Fruit fly (Drosophila melanogaster): ENCODE results near the gene ranshi.
A peak's percentile ranks its signal among the peaks of the same experiment; 100 is the strongest.

ranshi gene

dm6 chr3R:8694110-8694826 lies 35.2 kb downstream of the ranshi start (continued):
- TF ChIP-seq CG3919 (GFP tag; optimal IDR thresholded peaks at IDR 0.05) (peak; percentile 80), vri (GFP tag; optimal IDR thresholded peaks at IDR 0.05) (peak; percentile 56), CG6163 (GFP tag; IDR thresholded peaks at IDR 0.05) (peak; percentile 98), CG6276 (GFP tag; optimal IDR thresholded peaks at IDR 0.05) (peak; percentile 95), CG4318 (GFP tag; optimal IDR thresholded peaks at IDR 0.05) (peak; percentile 19), fd59A (GFP tag; optimal IDR thresholded peaks at IDR 0.05) (peak; percentile 42), Hr39 (GFP tag; optimal IDR thresholded peaks at IDR 0.05) (no peak), salr (GFP tag; optimal IDR thresholded peaks at IDR 0.05) (peak; percentile 64 to 77), topi (GFP tag; optimal IDR thresholded peaks at IDR 0.05) (peak; percentile 32), achi (GFP tag; optimal IDR thresholded peaks at IDR 0.05) (peak; percentile 79), Ets96B (tag; optimal IDR thresholded peaks at IDR 0.05) (peak; percentile 74), CG10669 (GFP tag; optimal IDR thresholded peaks at IDR 0.05) (peak; percentile 81), CG11762 (GFP tag; optimal IDR thresholded peaks at IDR 0.05; ENCODE audit: insufficient read depth) (peak; percentile 72), Hr4 (GFP tag; optimal IDR thresholded peaks at IDR 0.05) (peak; percentile 65), CG6808 (GFP tag; optimal IDR thresholded peaks at IDR 0.05) (peak; percentile 86)

dm6 chr3R:8686446-8686845 lies 43.0 kb downstream of the ranshi start:
- TF ChIP-seq CG15336 (GFP tag; IDR thresholded peaks at IDR 0.05): no peak
- no peak for TF ChIP-seq Ets96B (tag; optimal IDR thresholded peaks at IDR 0.05)
- no peak for TF ChIP-seq Eip75B (GFP tag; optimal IDR thresholded peaks at IDR 0.05)

- TF ChIP-seq CG11762 (GFP tag; optimal IDR thresholded peaks at IDR 0.05; ENCODE audit: insufficient read depth) (no peak), CG8119 (GFP tag; IDR thresholded peaks at IDR 0.05) (no peak), net (GFP tag; optimal IDR thresholded peaks at IDR 0.05) (no peak), CG34406 (GFP tag; optimal IDR thresholded peaks at IDR 0.05) (no peak), CG31627 (GFP tag; optimal IDR thresholded peaks at IDR 0.05) (no peak)
Observed at dm6 chr3R:8684328-8685177, 44.9 kb downstream of the ranshi start, which contains the start of gene CG44227. Gene CG44227, minus strand, starts transcription at chr3R:8685176.

- TF ChIP-seq esn (GFP tag; optimal IDR thresholded peaks at IDR 0.05) (no peak), CG6808 (GFP tag; optimal IDR thresholded peaks at IDR 0.05) (no peak)
Observed at dm6 chr3R:8683280-8683679, 46.2 kb downstream of the ranshi start.

- TF ChIP-seq lz (GFP tag; optimal IDR thresholded peaks at IDR 0.05): no peak
- no peak for TF ChIP-seq fd59A (GFP tag; optimal IDR thresholded peaks at IDR 0.05)
- no peak for TF ChIP-seq Eip78C (GFP tag)
- no peak for TF ChIP-seq acj6 (GFP tag; optimal IDR thresholded peaks at IDR 0.05)
- no peak for TF ChIP-seq Eip75B (GFP tag; optimal IDR thresholded peaks at IDR 0.05)
- no peak for TF ChIP-seq Met (GFP tag; optimal IDR thresholded peaks at IDR 0.05)
- no peak for TF ChIP-seq CG3032 (tag; optimal IDR thresholded peaks at IDR 0.05)
- no peak for TF ChIP-seq CG34406 (GFP tag; optimal IDR thresholded peaks at IDR 0.05)
- TF ChIP-seq CG10631 (GFP tag; optimal IDR thresholded peaks at IDR 0.05): no peak
- no peak for TF ChIP-seq CG32006 (GFP tag; optimal IDR thresholded peaks at IDR 0.05)
- no peak for TF ChIP-seq CG6808 (GFP tag; optimal IDR thresholded peaks at IDR 0.05)
- TF ChIP-seq CG16779 (tag; optimal IDR thresholded peaks at IDR 0.05): no peak
Observed at dm6 chr3R:8680611-8681010, 48.9 kb downstream of the ranshi start.

All from whole organism, prepupa.